Worm (Caenorhabditis elegans) whole organism, midembryonic: ENCODE data around the gene T25D1.3.

Experiments used
- T22C8.4 ChIP-seq: fragments of 200-800 bp; sonication (Bioruptor generic); IDR thresholded peaks from 2 replicates; pipeline ENCODE4 v1.3.6; 2022; ENCODE audit warnings: missing genetic modification characterization, missing compliant biosample characterization
- cog-1 ChIP-seq: sonication (generic microtip); optimal IDR thresholded peaks from 2 replicates; lab custom pipeline; 2016; ENCODE audit warnings: missing genetic modification characterization, missing compliant biosample characterization
- med-1 ChIP-seq: sonication (generic microtip); optimal IDR thresholded peaks from 2 replicates; lab custom pipeline; 2017; ENCODE audit warnings: missing genetic modification characterization, mild to moderate bottlenecking, missing compliant biosample characterization, antibody characterized with exemption, missing genetic modification reagents; ENCODE audit not compliant: insufficient read depth

ce11 chrX:16553845-16554426, 48.5 kb downstream of the T25D1.3 start, which contains the start of gene K08B5.2:
- TF ChIP-seq T22C8.4 (GFP tag; lab: Robert Waterston, UW) (no peak), cog-1 (no peak), med-1 (no peak)
